Worm (Caenorhabditis elegans) whole organism, midembryonic: ENCODE results near the gene clec-41.

ENCODE experiments used
- flt-1 ChIP-seq: fragments of 200-800 bp; sonication (Bioruptor generic); IDR thresholded peaks from 2 replicates; pipeline ENCODE4 v1.3.6; 2022; ENCODE audit warnings: missing genetic modification characterization, missing compliant biosample characterization
- klf-2 ChIP-seq: fragments of 200-800 bp; sonication (Bioruptor generic); conservative IDR thresholded peaks from 2 replicates; pipeline ENCODE4 v1.3.6; 2022; ENCODE audit warnings: missing genetic modification reagents, missing genetic modification characterization, missing compliant biosample characterization
- med-1 ChIP-seq: sonication (generic microtip); optimal IDR thresholded peaks from 2 replicates; lab custom pipeline; 2017; ENCODE audit warnings: missing genetic modification characterization, mild to moderate bottlenecking, missing compliant biosample characterization, antibody characterized with exemption, missing genetic modification reagents; ENCODE audit not compliant: insufficient read depth
- tab-1 ChIP-seq: fragments of 200-800 bp; sonication (Bioruptor generic); IDR thresholded peaks from 2 replicates; pipeline ENCODE4 v1.3.6; 2022; ENCODE audit warnings: missing genetic modification characterization, missing compliant biosample characterization
- ztf-23 ChIP-seq: fragments of 200-800 bp; sonication (Bioruptor generic); IDR thresholded peaks from 2 replicates; pipeline ENCODE4 v1.3.6; 2022; ENCODE audit warnings: missing genetic modification reagents, missing genetic modification characterization, missing compliant biosample characterization

- TF ChIP-seq flt-1 (GFP tag; lab: Robert Waterston, UW) (no peak), ztf-23 (GFP tag; lab: Robert Waterston, UW) (no peak), klf-2 (GFP tag; lab: Robert Waterston, UW) (no peak), tab-1 (no peak), med-1 (no peak)
Observed at ce11 chrV:13092349-13092748, 45.6 kb downstream of the clec-41 start, which contains the start of gene lurp-4.
